Worm (Caenorhabditis elegans) whole organism, L1 larva: ENCODE measurements around the gene F11A10.6.
A peak's percentile ranks its signal among the peaks of the same experiment; 100 is the strongest.

Experiments
- aha-1 ChIP-seq: fragments of 150-350 bp; optimal IDR thresholded peaks from 2 replicates; lab custom pipeline; 2014; ENCODE audit warnings: missing biosample characterization, missing genetic modification characterization
- alr-1 ChIP-seq: fragments of 200-800 bp; sonication (Bioruptor generic); optimal IDR thresholded peaks from 2 replicates; lab custom pipeline; 2018; ENCODE audit warnings: borderline replicate concordance, mild to moderate bottlenecking, missing genetic modification characterization, missing compliant biosample characterization
- aly-2 ChIP-seq: fragments of 150-350 bp; optimal IDR thresholded peaks from 2 replicates; lab custom pipeline; 2014; ENCODE audit warnings: missing biosample characterization, missing genetic modification characterization
- ama-1 ChIP-seq: fragments of 150-350 bp; optimal IDR thresholded peaks from 2 replicates; lab custom pipeline; 2014
- blmp-1 ChIP-seq: fragments of 150-350 bp; optimal IDR thresholded peaks from 2 replicates; lab custom pipeline; 2014; ENCODE audit warnings: missing biosample characterization, missing genetic modification characterization
- ceh-63 ChIP-seq: fragments of 200-800 bp; sonication (Bioruptor generic); optimal IDR thresholded peaks from 2 replicates; lab custom pipeline; 2018; ENCODE audit warnings: mild to moderate bottlenecking, missing genetic modification characterization, missing compliant biosample characterization
- ceh-82 ChIP-seq, 3 experiments: fragments of 150-350 bp in 1 of 3; sonication (generic microtip) in 2 of 3; optimal IDR thresholded peaks; 2 replicates each; lab custom pipeline; 2014 to 2017; ENCODE audit warnings: missing biosample characterization in 3 of 3, missing genetic modification characterization in 3 of 3
- ceh-88 ChIP-seq: fragments of 200-800 bp; sonication (Bioruptor generic); IDR thresholded peaks from 2 replicates; pipeline ENCODE4 v1.3.6; 2022; ENCODE audit warnings: missing genetic modification characterization, missing compliant biosample characterization
- ceh-90 ChIP-seq: sonication (generic microtip); optimal IDR thresholded peaks from 2 replicates; lab custom pipeline; 2016; ENCODE audit warnings: missing genetic modification characterization, missing compliant biosample characterization
- ces-1 ChIP-seq: fragments of 150-350 bp; optimal IDR thresholded peaks from 2 replicates; lab custom pipeline; 2014; ENCODE audit warnings: missing biosample characterization, missing genetic modification reagents, missing genetic modification characterization
- dpl-1 ChIP-seq, 3 experiments: fragments of 150-350 bp in 2 of 3; sonication (generic microtip) in 1 of 3; optimal IDR thresholded peaks; 2 replicates each; lab custom pipeline; 2014 to 2017; ENCODE audit warnings: missing biosample characterization in 3 of 3, missing genetic modification characterization in 3 of 3, missing genetic modification reagents in 3 of 3
- dsc-1 ChIP-seq: sonication (generic microtip); optimal IDR thresholded peaks from 2 replicates; lab custom pipeline; 2016; ENCODE audit warnings: mild to moderate bottlenecking, missing genetic modification characterization, missing compliant biosample characterization
- efl-1 ChIP-seq, 4 experiments: fragments of 150-350 bp; optimal IDR thresholded peaks in 3 of 4; peaks in 1 of 4; 1 replicate in 1 of 4; 2 replicates in 3 of 4; lab custom pipeline; 2014; ENCODE audit warnings: missing biosample characterization in 2 of 4, missing genetic modification characterization in 2 of 4, missing genetic modification reagents in 2 of 4
- egl-27 ChIP-seq, 2 experiments: fragments of 150-350 bp in 1 of 2; sonication (generic microtip); optimal IDR thresholded peaks; 3 replicates each; lab custom pipeline; 2017 to 2018; ENCODE audit warnings: missing biosample characterization in 2 of 2, missing genetic modification characterization in 2 of 2, missing genetic modification reagents in 2 of 2
- elt-2 ChIP-seq: sonication (generic microtip); optimal IDR thresholded peaks from 2 replicates; lab custom pipeline; 2016; ENCODE audit warnings: missing genetic modification characterization, mild to moderate bottlenecking, inconsistent platforms, missing compliant biosample characterization, missing genetic modification reagents
- elt-3 ChIP-seq, 6 experiments: fragments of 150-350 bp in 1 of 6; sonication (generic microtip); optimal IDR thresholded peaks; 2 replicates each; lab custom pipeline; 2017 to 2018; ENCODE audit warnings: missing biosample characterization in 6 of 6, missing genetic modification characterization in 6 of 6, inconsistent platforms in 1 of 6
- ets-5 ChIP-seq: fragments of 200-800 bp; sonication (Bioruptor generic); IDR thresholded peaks from 2 replicates; pipeline ENCODE4 v1.3.6; 2022; ENCODE audit warnings: missing genetic modification characterization, missing compliant biosample characterization
- fos-1 ChIP-seq: fragments of 150-350 bp; optimal IDR thresholded peaks from 2 replicates; lab custom pipeline; 2014; ENCODE audit warnings: missing biosample characterization, missing genetic modification characterization
- grh-1 ChIP-seq: fragments of 200-800 bp; sonication (Bioruptor generic); IDR thresholded peaks from 2 replicates; pipeline ENCODE4 v1.3.6; 2022; ENCODE audit warnings: missing genetic modification reagents, missing genetic modification characterization, missing compliant biosample characterization
- lin-13 ChIP-seq: fragments of 150-350 bp; optimal IDR thresholded peaks from 2 replicates; lab custom pipeline; 2014; ENCODE audit warnings: missing biosample characterization, missing genetic modification reagents, missing genetic modification characterization
- lin-14 ChIP-seq: fragments of 200-800 bp; sonication (Bioruptor generic); optimal IDR thresholded peaks from 2 replicates; lab custom pipeline; 2018; ENCODE audit warnings: mild to moderate bottlenecking, missing genetic modification characterization, moderate library complexity, missing compliant biosample characterization
- lsy-2 ChIP-seq, 2 experiments: fragments of 150-350 bp; optimal IDR thresholded peaks; 2 replicates each; lab custom pipeline; 2014; ENCODE audit warnings: missing biosample characterization in 2 of 2, missing genetic modification characterization in 2 of 2
- mep-1 ChIP-seq: fragments of 150-350 bp; optimal IDR thresholded peaks from 2 replicates; lab custom pipeline; 2014; ENCODE audit warnings: missing biosample characterization, missing genetic modification characterization
- nhr-11 ChIP-seq: fragments of 150-350 bp; optimal IDR thresholded peaks from 2 replicates; lab custom pipeline; 2014; ENCODE audit warnings: missing biosample characterization, missing genetic modification characterization
- nhr-19 ChIP-seq: fragments of 200-800 bp; sonication (Bioruptor generic); conservative IDR thresholded peaks from 2 replicates; pipeline ENCODE4 v1.3.6; 2022; ENCODE audit warnings: missing genetic modification characterization, missing compliant biosample characterization
- nhr-20 ChIP-seq: sonication (generic microtip); optimal IDR thresholded peaks from 2 replicates; lab custom pipeline; 2016; ENCODE audit warnings: mild to moderate bottlenecking, missing genetic modification characterization, missing compliant biosample characterization
- nhr-237 ChIP-seq: fragments of 150-350 bp; optimal IDR thresholded peaks from 2 replicates; lab custom pipeline; 2014; ENCODE audit warnings: missing biosample characterization, missing genetic modification characterization
- nhr-28 ChIP-seq: fragments of 150-350 bp; optimal IDR thresholded peaks from 2 replicates; lab custom pipeline; 2014; ENCODE audit warnings: missing biosample characterization, missing genetic modification characterization
- nhr-71 ChIP-seq: sonication (generic microtip); optimal IDR thresholded peaks from 2 replicates; lab custom pipeline; 2016; ENCODE audit warnings: mild to moderate bottlenecking, missing genetic modification characterization, moderate library complexity, missing compliant biosample characterization
- nhr-76 ChIP-seq: sonication (generic microtip); optimal IDR thresholded peaks from 2 replicates; lab custom pipeline; 2017; ENCODE audit warnings: missing biosample characterization, missing genetic modification characterization
- nhr-85 ChIP-seq: sonication (generic microtip); peaks from one replicate; lab custom pipeline; 2016; ENCODE audit warnings: missing genetic modification characterization, inconsistent platforms, missing compliant biosample characterization
- pag-3 ChIP-seq: sonication (generic microtip); optimal IDR thresholded peaks from 2 replicates; lab custom pipeline; 2017; ENCODE audit warnings: missing genetic modification characterization, mild to moderate bottlenecking, missing compliant biosample characterization, antibody characterized with exemption, borderline replicate concordance; ENCODE audit not compliant: insufficient read depth
- rnt-1 ChIP-seq: sonication (generic microtip); optimal IDR thresholded peaks from 2 replicates; lab custom pipeline; 2016; ENCODE audit warnings: mild to moderate bottlenecking, missing genetic modification characterization, moderate library complexity, missing compliant biosample characterization
- skn-1 ChIP-seq: fragments of 150-350 bp; optimal IDR thresholded peaks from 2 replicates; lab custom pipeline; 2014; ENCODE audit warnings: missing biosample characterization, missing genetic modification characterization
- snpc-4 ChIP-seq: fragments of 150-350 bp; optimal IDR thresholded peaks from 2 replicates; lab custom pipeline; 2014; ENCODE audit warnings: missing biosample characterization, missing genetic modification characterization
- snu-23 ChIP-seq: sonication (generic microtip); optimal IDR thresholded peaks from 2 replicates; lab custom pipeline; 2016; ENCODE audit warnings: missing genetic modification characterization, missing compliant biosample characterization
- sox-4 ChIP-seq: sonication (generic microtip); optimal IDR thresholded peaks from 2 replicates; lab custom pipeline; 2016; ENCODE audit warnings: missing genetic modification characterization, missing compliant biosample characterization
- tbx-2 ChIP-seq: sonication (generic microtip); optimal IDR thresholded peaks from 2 replicates; lab custom pipeline; 2016; ENCODE audit warnings: missing genetic modification characterization, missing compliant biosample characterization
- unc-130 ChIP-seq: fragments of 150-350 bp; optimal IDR thresholded peaks from 2 replicates; lab custom pipeline; 2017; ENCODE audit warnings: missing biosample characterization, missing genetic modification characterization, inconsistent platforms
- unc-98 ChIP-seq: fragments of 200-800 bp; sonication (Bioruptor generic); IDR thresholded peaks from 2 replicates; pipeline ENCODE4 v1.3.6; 2022; ENCODE audit warnings: missing genetic modification characterization, missing compliant biosample characterization
- vab-15 ChIP-seq: sonication (generic microtip); optimal IDR thresholded peaks from 2 replicates; lab custom pipeline; 2017; ENCODE audit warnings: missing genotype, mild to moderate bottlenecking, missing genetic modification characterization, missing compliant biosample characterization
- xbp-1 ChIP-seq: sonication (generic microtip); optimal IDR thresholded peaks from 2 replicates; lab custom pipeline; 2016; ENCODE audit warnings: missing genetic modification characterization, missing compliant biosample characterization
- zag-1 ChIP-seq: fragments of 150-350 bp; optimal IDR thresholded peaks from 2 replicates; lab custom pipeline; 2014; ENCODE audit warnings: missing biosample characterization, missing genetic modification characterization
- zip-4 ChIP-seq: fragments of 200-800 bp; sonication (Bioruptor generic); optimal IDR thresholded peaks from 2 replicates; lab custom pipeline; 2018; ENCODE audit warnings: mild to moderate bottlenecking, missing genetic modification characterization, moderate library complexity, missing compliant biosample characterization
- ztf-11 ChIP-seq, 2 experiments: sonication (generic microtip); optimal IDR thresholded peaks; 2 replicates each; lab custom pipeline; 2016 to 2017; ENCODE audit warnings: missing genetic modification characterization in 2 of 2, missing biosample characterization in 1 of 2, missing compliant biosample characterization in 1 of 2
- ztf-4 ChIP-seq: fragments of 150-350 bp; optimal IDR thresholded peaks from 2 replicates; lab custom pipeline; 2014; ENCODE audit warnings: missing biosample characterization, missing genetic modification characterization

The F11A10.6 gene

DNA sequence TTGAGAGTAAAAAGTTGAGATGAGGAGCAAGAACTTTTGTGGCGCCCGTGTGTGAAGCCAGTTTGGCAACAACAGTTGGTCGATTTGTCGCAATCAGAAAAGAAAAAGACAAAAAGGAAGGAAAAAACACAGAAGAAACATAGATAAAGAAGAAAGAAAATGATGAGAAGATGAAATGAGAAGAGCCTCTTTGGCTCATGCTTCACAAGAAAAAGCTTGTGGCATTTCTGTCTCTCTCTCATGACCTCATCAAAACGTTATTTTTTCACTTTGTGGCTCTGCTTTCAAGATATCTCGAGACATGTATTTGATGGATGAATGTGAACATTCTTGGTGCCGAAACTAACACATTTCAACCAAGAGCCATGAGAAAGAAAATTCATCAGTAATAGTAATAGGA, 23.6 kb upstream of the F11A10.6 start:
- TF ChIP-seq sox-4 (tag; lab: Kevin White, UChicago): no peak
- no peak for TF ChIP-seq ceh-88 (GFP tag; lab: Robert Waterston, UW)
- no peak for TF ChIP-seq skn-1
- peak; percentile 65 for TF ChIP-seq rnt-1
- peak; percentile 82 for TF ChIP-seq lin-14 (GFP tag; lab: Kevin White, UChicago)
- TF ChIP-seq nhr-237 (tag; lab: Kevin White, UChicago): no peak
- peak; percentile 5 to 66 for TF ChIP-seq lsy-2 (tag; optimal IDR thresholded peaks at IDR 0.05; lab: Kevin White, UChicago)
- no peak for TF ChIP-seq ceh-82 (tag; optimal IDR thresholded peaks at IDR 0.05; lab: Kevin White, UChicago)
- peak; percentile 34 for TF ChIP-seq nhr-19 (GFP tag; lab: Robert Waterston, UW)
- no peak for TF ChIP-seq egl-27 (tag; optimal IDR thresholded peaks at IDR 0.05; lab: Kevin White, UChicago)
- no peak for TF ChIP-seq tbx-2 (tag; lab: Kevin White, UChicago)
- TF ChIP-seq blmp-1 (tag; lab: Kevin White, UChicago): no peak
- TF ChIP-seq zip-4 (GFP tag; lab: Kevin White, UChicago): no peak
- peak; percentile 8 for TF ChIP-seq mep-1
- TF ChIP-seq vab-15 (tag; lab: Kevin White, UChicago): no peak
- peak; percentile 67 for TF ChIP-seq nhr-71 (tag; lab: Kevin White, UChicago)
- no peak for TF ChIP-seq zag-1
- peak; percentile 93 for TF ChIP-seq pag-3 (tag; lab: Kevin White, UChicago)
- TF ChIP-seq aly-2: no peak
- TF ChIP-seq ama-1 (lab: Kevin White, UChicago): no peak
- TF ChIP-seq efl-1 (optimal IDR thresholded peaks at IDR 0.05; lab: Kevin White, UChicago): no peak
- TF ChIP-seq efl-1 (GFP tag; optimal IDR thresholded peaks at IDR 0.05 in 1 of 2; lab: Kevin White, UChicago): no peak
- no peak for TF ChIP-seq dsc-1
- no peak for TF ChIP-seq xbp-1
- no peak for TF ChIP-seq ztf-4 (tag; lab: Kevin White, UChicago)
- peak; percentile 8 for TF ChIP-seq nhr-20 (tag; lab: Kevin White, UChicago)
- TF ChIP-seq unc-130 (tag; lab: Kevin White, UChicago): peak; percentile 34
- no peak for TF ChIP-seq nhr-11 (tag; lab: Kevin White, UChicago)
- TF ChIP-seq nhr-76 (tag; lab: Kevin White, UChicago): no peak
- TF ChIP-seq snu-23 (GFP tag; lab: Kevin White, UChicago): peak; percentile 47
- no peak for TF ChIP-seq elt-3 (tag; optimal IDR thresholded peaks at IDR 0.05; lab: Kevin White, UChicago)
- peak in 1 of 3 experiments; percentile 5 for TF ChIP-seq dpl-1 (GFP tag; optimal IDR thresholded peaks at IDR 0.05; lab: Kevin White, UChicago)
- TF ChIP-seq ets-5: no peak
- TF ChIP-seq ceh-63 (GFP tag; lab: Kevin White, UChicago): no peak
- no peak for TF ChIP-seq nhr-85 (tag; lab: Kevin White, UChicago)
- TF ChIP-seq fos-1 (tag; lab: Kevin White, UChicago): no peak
- no peak for TF ChIP-seq lin-13
- TF ChIP-seq snpc-4 (tag; lab: Kevin White, UChicago): no peak

DNA sequence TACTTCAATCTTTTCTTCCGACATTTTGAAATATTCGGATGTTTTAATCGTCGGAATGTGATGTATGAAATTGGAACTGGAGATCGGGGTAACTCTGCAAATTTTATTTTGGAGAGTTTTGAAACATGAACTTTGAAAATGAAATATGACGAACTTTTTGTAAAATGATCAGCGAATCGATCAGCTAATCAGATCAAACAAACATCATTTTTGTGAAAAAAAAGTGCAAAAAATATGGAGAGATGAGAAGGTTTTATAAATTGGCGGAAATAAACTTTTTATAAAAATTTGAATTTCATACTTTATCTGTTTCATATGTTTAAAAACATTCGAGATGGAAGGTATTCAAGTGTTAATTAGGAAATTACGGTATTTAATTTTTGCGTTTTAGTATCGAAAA, 22.0 kb upstream of the F11A10.6 start, which contains the start of gene dlc-2:
Gene dlc-2, minus strand, starts transcription at position 101 of the 400 bp plus-strand sequence.
- no peak for TF ChIP-seq nhr-20 (tag; lab: Kevin White, UChicago)
- TF ChIP-seq ceh-90: no peak
- TF ChIP-seq elt-2 (tag; lab: Kevin White, UChicago): no peak
- TF ChIP-seq ces-1 (GFP tag; lab: Kevin White, UChicago): no peak
- TF ChIP-seq efl-1 (optimal IDR thresholded peaks at IDR 0.05; lab: Kevin White, UChicago): no peak
- TF ChIP-seq efl-1 (GFP tag; optimal IDR thresholded peaks at IDR 0.05 in 1 of 2; lab: Kevin White, UChicago): no peak
- no peak for TF ChIP-seq alr-1 (tag; lab: Kevin White, UChicago)
- no peak for TF ChIP-seq vab-15 (tag; lab: Kevin White, UChicago)
- TF ChIP-seq unc-98 (GFP tag; lab: Robert Waterston, UW): no peak
- TF ChIP-seq ztf-11 (tag; optimal IDR thresholded peaks at IDR 0.05; lab: Kevin White, UChicago): no peak
- no peak for TF ChIP-seq ceh-82 (tag; optimal IDR thresholded peaks at IDR 0.05; lab: Kevin White, UChicago)
- no peak for TF ChIP-seq grh-1 (GFP tag; lab: Robert Waterston, UW)
- TF ChIP-seq zip-4 (GFP tag; lab: Kevin White, UChicago): no peak
- TF ChIP-seq aha-1 (tag; lab: Kevin White, UChicago): no peak
- no peak for TF ChIP-seq nhr-28 (tag; lab: Kevin White, UChicago)
